Fruit fly (Drosophila melanogaster) S2 (cell line): ENCODE measurements around the gene Qsox2.

Source experiments
- CG8478 ChIP-seq: fragments of >200 bp; optimal IDR thresholded peaks from 2 replicates; lab custom pipeline; 2018
- CTCF ChIP-seq, 2 experiments: fragments of >200 bp; optimal IDR thresholded peaks; 2 replicates each; lab custom pipeline; 2018

DNA sequence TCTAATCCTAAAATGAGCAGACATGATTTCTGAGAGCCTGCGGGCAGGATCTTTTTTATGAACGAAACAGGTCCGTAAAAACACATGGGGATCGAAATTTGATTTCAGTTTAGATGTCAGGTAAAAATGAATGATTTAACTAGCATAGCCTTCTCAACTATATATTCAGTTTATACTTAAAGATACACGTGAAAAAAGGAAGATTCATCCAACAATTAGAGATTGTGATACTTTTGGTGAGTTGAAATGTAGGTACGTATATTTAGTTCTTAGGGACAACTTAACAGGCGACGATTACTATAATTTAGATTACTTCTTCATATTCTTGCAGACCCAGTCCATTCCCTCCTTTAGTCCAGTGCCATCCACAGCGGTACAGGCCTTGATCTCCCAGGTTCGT lies 28.1 kb upstream of the Qsox2 start, which contains the start of gene CG17819:
- TF ChIP-seq CG8478 (lab: Kevin White, UChicago): no peak
- TF ChIP-seq CTCF (optimal IDR thresholded peaks at IDR 0.05; lab: Kevin White, UChicago): no peak
